Worm (Caenorhabditis elegans): Measurements from ENCODE around the gene ctsa-3.2.

ctsa-3.2 gene

DNA sequence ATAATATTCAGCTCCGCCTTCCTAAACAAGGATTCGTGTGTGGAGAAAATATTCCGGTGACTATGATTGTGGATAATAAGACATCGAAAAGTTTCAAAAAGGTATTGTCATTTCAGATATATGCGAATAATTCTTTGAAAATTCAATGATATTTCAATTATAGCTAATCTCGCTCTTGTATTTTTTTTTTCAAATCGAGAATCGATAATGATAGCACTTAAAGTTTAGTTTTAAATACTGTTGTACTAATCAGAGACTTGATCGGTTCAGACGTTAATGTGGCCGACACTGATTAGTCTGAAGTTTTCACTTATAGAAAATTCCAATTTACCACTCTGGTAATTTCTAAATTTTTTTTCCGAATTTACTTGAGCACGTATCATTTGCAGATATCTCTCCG lies 39.0 kb upstream of the ctsa-3.2 start:
- TF ChIP-seq tbx-37 (GFP tag; conservative IDR thresholded peaks at IDR 0.05) (no peak), flt-1 (GFP tag; IDR thresholded peaks at IDR 0.05) (no peak), hmg-4 (GFP tag; optimal IDR thresholded peaks at IDR 0.05) (no peak), ceh-36 (tag; optimal IDR thresholded peaks at IDR 0.05) (no peak), sea-1 (GFP tag; conservative IDR thresholded peaks at IDR 0.05) (no peak), pes-1 (GFP tag; IDR thresholded peaks at IDR 0.05) (no peak)

DNA sequence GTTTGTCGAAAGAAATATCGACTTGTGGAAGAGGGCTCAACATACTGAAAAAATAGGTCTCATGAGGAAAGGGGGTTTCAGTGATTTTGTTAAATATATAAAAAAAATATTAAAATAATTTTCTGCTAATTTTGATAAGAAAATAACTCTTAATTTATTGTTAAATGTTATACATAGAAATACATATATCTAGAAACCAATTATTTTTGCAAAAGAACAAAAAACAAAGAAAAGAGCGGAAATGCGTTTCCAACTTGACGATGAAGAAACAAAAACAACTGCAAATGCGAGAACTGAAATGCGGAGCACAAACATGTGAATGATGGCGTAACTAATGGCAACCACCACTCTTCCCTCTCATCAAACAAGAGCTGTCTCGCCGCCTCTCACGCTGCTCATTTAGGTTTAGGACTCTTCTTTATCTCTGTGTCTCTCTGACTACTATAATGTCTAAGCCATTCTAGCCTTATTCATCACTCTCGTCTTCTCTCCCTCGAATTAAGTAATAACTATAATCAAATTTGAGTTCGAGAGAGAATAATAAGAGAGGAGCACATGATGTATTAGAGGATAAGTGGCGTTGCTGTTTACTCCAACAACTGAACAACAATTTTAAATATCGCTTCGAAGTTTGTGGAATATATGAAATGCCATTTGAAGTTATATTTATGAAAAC lies 36.6 kb upstream of the ctsa-3.2 start, which contains the start of gene arrd-4:
arrd-4 (minus strand) TSS at position 51 of the 676 bp plus-strand sequence.
- no peak for TF ChIP-seq ets-7 (tag; optimal IDR thresholded peaks at IDR 0.05)
- TF ChIP-seq sea-1 (GFP tag; conservative IDR thresholded peaks at IDR 0.05): no peak
- no peak for TF ChIP-seq tbx-37 (GFP tag; conservative IDR thresholded peaks at IDR 0.05)
- no peak for TF ChIP-seq flt-1 (GFP tag; IDR thresholded peaks at IDR 0.05)

DNA sequence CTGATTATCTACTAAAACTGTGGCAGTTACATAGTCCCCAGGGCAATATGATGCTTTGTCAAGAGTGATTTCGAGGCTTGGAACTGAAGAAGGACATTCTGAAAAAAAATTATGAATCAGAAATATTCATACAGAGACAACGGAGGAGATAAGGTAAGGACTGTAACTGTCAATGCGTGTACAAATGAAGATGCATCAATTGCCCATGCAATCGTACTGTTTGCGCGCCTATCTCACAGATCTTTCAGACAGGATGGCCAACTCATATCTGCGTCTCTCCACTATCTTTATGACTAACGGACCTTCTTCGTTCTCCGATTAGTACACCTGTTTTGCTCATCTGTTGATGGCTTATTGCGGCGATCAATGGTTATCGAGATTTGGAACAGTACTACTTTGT lies 34.7 kb upstream of the ctsa-3.2 start, which contains the start of gene ZK938.11:
ZK938.11 (minus strand) TSS at position 101 of the 400 bp plus-strand sequence.
- TF ChIP-seq hmg-4 (GFP tag; optimal IDR thresholded peaks at IDR 0.05) (no peak), B0310.2 (tag; optimal IDR thresholded peaks at IDR 0.05) (no peak), hmbx-1 (tag; optimal IDR thresholded peaks at IDR 0.05) (no peak), ets-7 (tag; optimal IDR thresholded peaks at IDR 0.05) (no peak), F13C5.2 (tag; optimal IDR thresholded peaks at IDR 0.05) (no peak), flt-1 (GFP tag; IDR thresholded peaks at IDR 0.05) (no peak), aly-1 (tag; optimal IDR thresholded peaks at IDR 0.05) (no peak), sea-1 (GFP tag; conservative IDR thresholded peaks at IDR 0.05) (no peak), ceh-36 (tag; optimal IDR thresholded peaks at IDR 0.05) (no peak), ama-1 (optimal IDR thresholded peaks at IDR 0.05) (no peak), pes-1 (GFP tag; IDR thresholded peaks at IDR 0.05) (no peak), tbx-37 (GFP tag; conservative IDR thresholded peaks at IDR 0.05) (no peak), scrt-1 (GFP tag; IDR thresholded peaks at IDR 0.05) (no peak), tbx-11 (GFP tag; IDR thresholded peaks at IDR 0.05) (no peak), tra-4 (tag; optimal IDR thresholded peaks at IDR 0.05) (no peak), ceh-13 (GFP tag; optimal IDR thresholded peaks at IDR 0.05) (no peak), hnd-1 (tag; optimal IDR thresholded peaks at IDR 0.05) (no peak)

DNA sequence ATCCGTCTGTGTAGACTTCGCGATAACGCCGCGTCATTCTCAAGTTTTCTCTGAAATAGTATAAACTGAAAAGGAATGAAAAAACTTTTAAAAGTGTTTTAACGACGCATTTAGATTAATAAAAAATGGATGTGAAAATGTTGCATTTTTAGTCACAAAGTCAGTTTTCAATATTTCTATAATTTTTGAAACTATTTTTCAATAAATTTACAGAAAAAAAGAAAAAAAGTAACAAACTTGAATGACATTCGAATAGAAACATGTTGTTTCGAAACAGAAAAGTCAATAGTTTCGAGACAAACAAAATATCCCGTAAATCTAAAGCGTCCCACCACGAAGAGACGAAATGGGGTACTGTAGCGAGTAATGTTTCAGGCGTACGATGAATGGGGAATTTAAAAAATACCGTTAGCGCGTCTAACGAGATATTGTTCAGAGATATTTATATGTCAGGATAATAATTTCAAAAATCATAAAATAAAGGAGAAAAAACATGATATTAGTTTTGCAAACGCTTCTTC lies 32.9 kb upstream of the ctsa-3.2 start, which contains the start of gene rnh-1.2:
rnh-1.2 (minus strand) TSS at position 51 of the 521 bp plus-strand sequence.
- no peak for TF ChIP-seq F13C5.2 (tag; optimal IDR thresholded peaks at IDR 0.05)
- no peak for TF ChIP-seq flt-1 (GFP tag; IDR thresholded peaks at IDR 0.05)
- no peak for TF ChIP-seq aly-1 (tag; optimal IDR thresholded peaks at IDR 0.05)
- TF ChIP-seq pes-1 (GFP tag; IDR thresholded peaks at IDR 0.05): no peak
- TF ChIP-seq ama-1 (optimal IDR thresholded peaks at IDR 0.05): no peak

DNA sequence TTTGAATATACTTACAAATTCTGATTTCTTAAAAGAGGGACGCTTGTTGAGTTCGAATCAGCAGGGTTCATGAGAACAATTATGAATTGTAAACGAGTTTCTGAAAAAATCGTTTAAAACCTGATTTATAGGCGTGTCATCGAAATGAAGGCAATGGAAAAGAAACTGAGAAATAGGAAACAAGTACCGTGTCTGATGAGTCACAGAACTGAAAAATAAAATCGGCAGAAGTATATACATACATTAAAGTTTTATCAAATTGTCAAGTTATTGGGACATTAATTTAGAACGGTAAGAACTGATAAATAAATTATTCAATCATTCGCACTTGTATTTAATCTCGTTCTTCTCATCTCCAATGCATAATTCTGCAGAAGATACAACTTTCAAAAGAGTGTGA lies 29.7 kb upstream of the ctsa-3.2 start, which contains the start of gene chil-9:
chil-9 (minus strand) TSS at position 101 of the 400 bp plus-strand sequence.
- TF ChIP-seq ceh-13 (GFP tag; optimal IDR thresholded peaks at IDR 0.05) (no peak), sea-1 (GFP tag; conservative IDR thresholded peaks at IDR 0.05) (no peak), tbx-11 (GFP tag; IDR thresholded peaks at IDR 0.05) (no peak), tbx-37 (GFP tag; conservative IDR thresholded peaks at IDR 0.05) (no peak), B0310.2 (tag; optimal IDR thresholded peaks at IDR 0.05) (no peak), flt-1 (GFP tag; IDR thresholded peaks at IDR 0.05) (no peak), hnd-1 (tag; optimal IDR thresholded peaks at IDR 0.05) (no peak), ceh-36 (tag; optimal IDR thresholded peaks at IDR 0.05) (no peak), F13C5.2 (tag; optimal IDR thresholded peaks at IDR 0.05) (no peak), scrt-1 (GFP tag; IDR thresholded peaks at IDR 0.05) (no peak), ets-7 (tag; optimal IDR thresholded peaks at IDR 0.05) (no peak), hmg-4 (GFP tag; optimal IDR thresholded peaks at IDR 0.05) (no peak), aly-1 (tag; optimal IDR thresholded peaks at IDR 0.05) (no peak), pes-1 (GFP tag; IDR thresholded peaks at IDR 0.05) (no peak), ama-1 (optimal IDR thresholded peaks at IDR 0.05) (no peak), tra-4 (tag; optimal IDR thresholded peaks at IDR 0.05) (no peak), hmbx-1 (tag; optimal IDR thresholded peaks at IDR 0.05) (no peak)

DNA sequence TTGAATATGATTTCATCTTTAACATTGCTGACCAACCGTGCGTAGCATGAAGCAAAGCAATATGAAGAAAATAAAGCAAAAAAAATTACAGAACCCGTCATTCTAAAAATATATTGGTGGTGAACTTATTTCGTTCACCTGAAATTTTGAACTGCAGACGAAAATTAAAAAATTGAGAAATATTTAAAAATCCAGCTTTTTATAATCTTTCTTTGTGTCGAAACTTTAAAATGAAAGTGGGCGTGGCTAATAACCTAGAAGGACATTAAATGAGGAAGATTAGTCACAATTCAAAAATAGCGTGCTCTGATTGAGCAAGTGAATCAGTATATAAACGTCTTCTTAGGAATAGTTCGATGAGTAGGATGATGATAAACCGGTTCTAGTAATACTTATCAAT lies 25.5 kb upstream of the ctsa-3.2 start, which contains the start of gene old-2:
old-2 (minus strand) TSS at position 101 of the 400 bp plus-strand sequence.
- TF ChIP-seq F13C5.2 (tag; optimal IDR thresholded peaks at IDR 0.05): no peak

DNA sequence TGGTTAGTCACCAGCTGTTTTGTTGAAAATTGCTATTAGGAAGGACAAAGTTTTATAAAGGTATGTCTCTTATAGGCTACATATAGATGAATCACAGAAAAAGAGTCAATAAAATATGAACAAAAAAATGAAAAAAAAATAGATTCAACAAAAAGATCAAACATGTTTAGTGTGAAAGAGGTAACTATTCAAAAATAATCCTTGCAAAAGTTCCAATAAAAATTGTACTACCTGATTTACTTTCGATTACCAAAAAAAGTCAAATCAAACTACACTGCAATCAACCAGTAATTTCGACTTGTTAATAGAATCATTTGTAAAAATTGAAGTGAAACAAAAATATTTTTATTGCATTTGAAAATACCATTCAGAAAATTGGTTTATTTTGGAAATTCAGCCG lies 24.0 kb upstream of the ctsa-3.2 start, which contains the start of gene ZK938.10:
ZK938.10 (minus strand) TSS at position 101 of the 400 bp plus-strand sequence.
- TF ChIP-seq pes-1 (GFP tag; IDR thresholded peaks at IDR 0.05) (no peak), tra-4 (tag; optimal IDR thresholded peaks at IDR 0.05) (no peak), B0310.2 (tag; optimal IDR thresholded peaks at IDR 0.05) (no peak), hmg-4 (GFP tag; optimal IDR thresholded peaks at IDR 0.05) (no peak), tbx-37 (GFP tag; conservative IDR thresholded peaks at IDR 0.05) (no peak), ceh-13 (GFP tag; optimal IDR thresholded peaks at IDR 0.05) (no peak), hmbx-1 (tag; optimal IDR thresholded peaks at IDR 0.05) (no peak), ets-7 (tag; optimal IDR thresholded peaks at IDR 0.05) (no peak), ceh-36 (tag; optimal IDR thresholded peaks at IDR 0.05) (no peak), scrt-1 (GFP tag; IDR thresholded peaks at IDR 0.05) (no peak), ama-1 (optimal IDR thresholded peaks at IDR 0.05) (no peak), tbx-11 (GFP tag; IDR thresholded peaks at IDR 0.05) (no peak), aly-1 (tag; optimal IDR thresholded peaks at IDR 0.05) (no peak)

DNA sequence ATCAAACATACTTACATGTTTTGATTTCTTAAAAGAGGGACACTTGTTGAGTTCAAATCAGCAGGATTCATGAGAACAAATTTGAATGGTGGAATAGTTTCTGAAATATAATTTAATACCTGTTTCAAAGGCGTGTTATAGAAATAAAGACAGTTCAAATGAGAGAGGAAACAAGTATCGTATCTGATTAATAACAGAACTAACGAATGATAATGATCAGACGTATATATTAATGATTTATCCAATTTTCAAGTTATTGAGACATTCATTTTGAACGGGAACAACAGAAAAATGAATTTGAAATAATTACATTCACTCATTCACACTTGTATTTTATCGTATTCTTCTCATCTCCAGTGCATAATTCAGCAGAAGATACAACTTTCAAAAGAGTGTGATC lies 19.4 kb upstream of the ctsa-3.2 start, which contains the start of gene chil-4:
chil-4 (minus strand) TSS at position 101 of the 400 bp plus-strand sequence.
- TF ChIP-seq flt-1 (GFP tag; IDR thresholded peaks at IDR 0.05): no peak
- no peak for TF ChIP-seq hnd-1 (tag; optimal IDR thresholded peaks at IDR 0.05)
- no peak for TF ChIP-seq tra-4 (tag; optimal IDR thresholded peaks at IDR 0.05)
- no peak for TF ChIP-seq ceh-13 (GFP tag; optimal IDR thresholded peaks at IDR 0.05)
- no peak for TF ChIP-seq tbx-11 (GFP tag; IDR thresholded peaks at IDR 0.05)
- TF ChIP-seq ama-1 (optimal IDR thresholded peaks at IDR 0.05): no peak
- TF ChIP-seq ets-7 (tag; optimal IDR thresholded peaks at IDR 0.05): no peak
- no peak for TF ChIP-seq sea-1 (GFP tag; conservative IDR thresholded peaks at IDR 0.05)
- no peak for TF ChIP-seq tbx-37 (GFP tag; conservative IDR thresholded peaks at IDR 0.05)
- TF ChIP-seq ceh-36 (tag; optimal IDR thresholded peaks at IDR 0.05): no peak
- no peak for TF ChIP-seq B0310.2 (tag; optimal IDR thresholded peaks at IDR 0.05)
